Worm (Caenorhabditis elegans): ENCODE results near the gene ash-2.

Gene ash-2

ce11 chrII:12036516-12036915 is 56.9 kb downstream of the ash-2 start, which contains the start of gene cyn-16:
Gene cyn-16, minus strand, starts transcription at chrII:12036742.
- TF ChIP-seq ztf-4 (tag; optimal IDR thresholded peaks at IDR 0.05) (no peak), ceh-16 (tag; optimal IDR thresholded peaks at IDR 0.05) (no peak), daf-12 (tag; optimal IDR thresholded peaks at IDR 0.05) (no peak), aly-2 (tag; optimal IDR thresholded peaks at IDR 0.05) (no peak), ceh-28 (tag; optimal IDR thresholded peaks at IDR 0.05) (peak; percentile 73), egl-5 (tag; optimal IDR thresholded peaks at IDR 0.05) (no peak), tbx-2 (tag; optimal IDR thresholded peaks at IDR 0.05) (no peak), ama-1 (optimal IDR thresholded peaks at IDR 0.05) (peak; percentile 44), nhr-11 (tag; optimal IDR thresholded peaks at IDR 0.05) (no peak)
